Worm (Caenorhabditis elegans) whole organism, young adult: ENCODE results near the gene T19A5.3.

Experiments used
- B0019.2 ChIP-seq: fragments of 200-800 bp; sonication (Bioruptor generic); conservative IDR thresholded peaks from 2 replicates; pipeline ENCODE4 v1.3.6; 2022; ENCODE audit warnings: missing genetic modification reagents, missing genetic modification characterization, missing compliant biosample characterization
- F33H1.4 ChIP-seq: fragments of 200-800 bp; sonication (Bioruptor generic); IDR thresholded peaks from 2 replicates; pipeline ENCODE4 v1.3.6; 2022; ENCODE audit warnings: missing genetic modification reagents, missing genetic modification characterization, missing compliant biosample characterization
- F37B4.10 ChIP-seq: fragments of 200-800 bp; sonication (Bioruptor generic); IDR thresholded peaks from 2 replicates; pipeline ENCODE4 v1.3.6; 2022; ENCODE audit warnings: missing genetic modification characterization, missing compliant biosample characterization
- F49E8.2 ChIP-seq: sonication (generic microtip); optimal IDR thresholded peaks from 3 replicates; lab custom pipeline; 2017; ENCODE audit warnings: missing genetic modification characterization, mild to moderate bottlenecking, missing compliant biosample characterization, antibody characterized with exemption, moderate library complexity; ENCODE audit not compliant: insufficient read depth
- K11D2.4 ChIP-seq: fragments of 200-800 bp; sonication (Bioruptor generic); IDR thresholded peaks from 2 replicates; pipeline ENCODE4 v1.3.6; 2022; ENCODE audit warnings: missing genetic modification reagents, missing genetic modification characterization, missing compliant biosample characterization
- Y53F4B.3 ChIP-seq: fragments of 200-800 bp; sonication (Bioruptor generic); IDR thresholded peaks from 2 replicates; pipeline ENCODE4 v1.3.6; 2022; ENCODE audit warnings: missing genetic modification reagents, missing genetic modification characterization, missing compliant biosample characterization
- attf-6 ChIP-seq: fragments of 200-800 bp; sonication (Bioruptor generic); IDR thresholded peaks from 2 replicates; pipeline ENCODE4 v1.3.6; 2022; ENCODE audit warnings: missing genetic modification reagents, missing genetic modification characterization, missing compliant biosample characterization
- ccch-3 ChIP-seq: fragments of 200-800 bp; sonication (Bioruptor generic); optimal IDR thresholded peaks from 2 replicates; lab custom pipeline; 2018; ENCODE audit warnings: mild to moderate bottlenecking, missing genetic modification characterization, missing compliant biosample characterization
- cebp-1 ChIP-seq, 2 experiments: fragments of 200-800 bp in 1 of 2; sonication (Bioruptor generic) in 1 of 2; sonication (generic microtip) in 1 of 2; IDR thresholded peaks in 1 of 2; optimal IDR thresholded peaks in 1 of 2; 2 replicates each; pipeline versions ENCODE4 v1.3.6 to Lab custom; 2017 to 2022; ENCODE audit warnings: missing compliant biosample characterization in 2 of 2, missing genetic modification characterization in 2 of 2, mild to moderate bottlenecking in 1 of 2, missing genetic modification reagents in 1 of 2, moderate library complexity in 1 of 2
- ceh-79 ChIP-seq: sonication (generic microtip); optimal IDR thresholded peaks from 2 replicates; lab custom pipeline; 2017; ENCODE audit warnings: mild to moderate bottlenecking, missing genetic modification characterization, missing compliant biosample characterization
- chd-7 ChIP-seq: sonication (generic microtip); optimal IDR thresholded peaks from 2 replicates; lab custom pipeline; 2016; ENCODE audit warnings: mild to moderate bottlenecking, missing genetic modification characterization, moderate library complexity, missing compliant biosample characterization
- egl-18 ChIP-seq: fragments of 200-800 bp; sonication (Bioruptor generic); IDR thresholded peaks from 2 replicates; pipeline ENCODE4 v1.3.6; 2022; ENCODE audit warnings: missing genetic modification reagents, missing genetic modification characterization, missing compliant biosample characterization
- hlh-26 ChIP-seq: fragments of 200-800 bp; sonication (Bioruptor generic); conservative IDR thresholded peaks from 2 replicates; pipeline ENCODE4 v1.3.6; 2022; ENCODE audit warnings: missing genetic modification reagents, missing genetic modification characterization, missing compliant biosample characterization
- hmg-1.2 ChIP-seq: fragments of 200-800 bp; sonication (Bioruptor generic); IDR thresholded peaks from 2 replicates; pipeline ENCODE4 v1.3.6; 2022; ENCODE audit warnings: missing genetic modification reagents, missing genetic modification characterization, missing compliant biosample characterization
- hsf-1 ChIP-seq: fragments of 200-800 bp; sonication (Bioruptor generic); IDR thresholded peaks from 2 replicates; pipeline ENCODE4 v1.3.6; 2022; ENCODE audit warnings: missing genetic modification reagents, missing genetic modification characterization, missing compliant biosample characterization
- let-526 ChIP-seq: fragments of 200-800 bp; sonication (Bioruptor generic); IDR thresholded peaks from 2 replicates; pipeline ENCODE4 v1.3.6; 2022; ENCODE audit warnings: missing genetic modification reagents, missing genetic modification characterization, missing compliant biosample characterization
- lin-35 ChIP-seq, 3 experiments: fragments of 150-350 bp in 2 of 3; sonication (generic microtip) in 1 of 3; optimal IDR thresholded peaks; 2 replicates each; lab custom pipeline; 2014 to 2018; ENCODE audit warnings: missing biosample characterization in 3 of 3, missing genetic modification characterization in 3 of 3, missing genetic modification reagents in 3 of 3
- lin-40 ChIP-seq: sonication (generic microtip); optimal IDR thresholded peaks from 2 replicates; lab custom pipeline; 2016; ENCODE audit warnings: missing genetic modification characterization, mild to moderate bottlenecking, missing compliant biosample characterization, missing genotype, missing genetic modification reagents
- lin-54 ChIP-seq: fragments of 200-800 bp; sonication (Bioruptor generic); optimal IDR thresholded peaks from 2 replicates; lab custom pipeline; 2018; ENCODE audit warnings: mild to moderate bottlenecking, missing genetic modification characterization, missing compliant biosample characterization
- madf-10 ChIP-seq: sonication (generic microtip); optimal IDR thresholded peaks from 2 replicates; lab custom pipeline; 2016; ENCODE audit warnings: mild to moderate bottlenecking, missing genetic modification characterization, missing compliant biosample characterization
- nhr-179 ChIP-seq: sonication (generic microtip); optimal IDR thresholded peaks from 2 replicates; lab custom pipeline; 2016; ENCODE audit warnings: mild to moderate bottlenecking, missing genetic modification characterization, missing compliant biosample characterization
- pbrm-1 ChIP-seq: fragments of 200-800 bp; sonication (Bioruptor generic); IDR thresholded peaks from 2 replicates; pipeline ENCODE4 v1.3.6; 2022; ENCODE audit warnings: missing genetic modification reagents, missing genetic modification characterization, missing compliant biosample characterization
- rpc-1 ChIP-seq, 2 experiments: fragments of 150-350 bp in 1 of 2; sonication (generic microtip) in 1 of 2; optimal IDR thresholded peaks; 2 replicates each; lab custom pipeline; 2014 to 2018; ENCODE audit warnings: missing biosample characterization in 1 of 2, missing genetic modification characterization in 1 of 2, missing genetic modification reagents in 1 of 2, missing genotype in 1 of 2
- snpc-1.1 ChIP-seq: sonication (generic microtip); optimal IDR thresholded peaks from 2 replicates; lab custom pipeline; 2017; ENCODE audit warnings: missing genetic modification characterization, mild to moderate bottlenecking, missing compliant biosample characterization, antibody characterized with exemption, moderate library complexity, missing genotype, missing genetic modification reagents; ENCODE audit not compliant: insufficient read depth
- snpc-1.3 ChIP-seq: sonication (generic microtip); optimal IDR thresholded peaks from 2 replicates; lab custom pipeline; 2017; ENCODE audit warnings: missing genetic modification characterization, mild to moderate bottlenecking, missing compliant biosample characterization, antibody characterized with exemption, moderate library complexity, missing genotype, missing genetic modification reagents; ENCODE audit not compliant: insufficient read depth
- snpc-4 ChIP-seq, 5 experiments: fragments of 150-350 bp in 1 of 5; sonication (generic microtip) in 4 of 5; optimal IDR thresholded peaks; 2 replicates each; lab custom pipeline; 2014 to 2018; ENCODE audit warnings: missing genetic modification characterization in 5 of 5, missing biosample characterization in 3 of 5, antibody characterized with exemption in 2 of 5, mild to moderate bottlenecking in 2 of 5, missing compliant biosample characterization in 2 of 5, missing genotype in 2 of 5, moderate library complexity in 2 of 5, missing genetic modification reagents in 1 of 5
- tlf-1 ChIP-seq: fragments of 200-800 bp; sonication (Bioruptor generic); optimal IDR thresholded peaks from 2 replicates; lab custom pipeline; 2018; ENCODE audit warnings: mild to moderate bottlenecking, missing genetic modification characterization, missing compliant biosample characterization
- unc-130 ChIP-seq: sonication (generic microtip); optimal IDR thresholded peaks from 2 replicates; lab custom pipeline; 2016; ENCODE audit warnings: missing genetic modification reagents, missing genetic modification characterization, missing compliant biosample characterization
- ztf-22 ChIP-seq: fragments of 200-800 bp; sonication (Bioruptor generic); optimal IDR thresholded peaks from 2 replicates; lab custom pipeline; 2018; ENCODE audit warnings: mild to moderate bottlenecking, missing genetic modification characterization, moderate library complexity, missing compliant biosample characterization

Gene T19A5.3

ce11 chrV:8943963-8944362 lies at the start of gene T19A5.3:
Gene T19A5.3 (minus strand): TSS chrV:8944063.
- TF ChIP-seq hsf-1 (no peak), attf-6 (GFP tag; lab: Robert Waterston, UW) (no peak), lin-35 (GFP tag; optimal IDR thresholded peaks at IDR 0.05; lab: Kevin White, UChicago) (no peak), madf-10 (tag; lab: Kevin White, UChicago) (no peak), hlh-26 (GFP tag; lab: Robert Waterston, UW) (no peak), egl-18 (GFP tag; lab: Robert Waterston, UW) (no peak), ceh-79 (tag; lab: Kevin White, UChicago) (no peak), lin-40 (no peak), K11D2.4 (no peak), rpc-1 (optimal IDR thresholded peaks at IDR 0.05; lab: Kevin White, UChicago) (no peak), rpc-1 (tag; optimal IDR thresholded peaks at IDR 0.05; lab: Kevin White, UChicago) (no peak), snpc-1.1 (tag; lab: Kevin White, UChicago) (no peak), snpc-1.3 (tag; lab: Kevin White, UChicago) (no peak), let-526 (GFP tag; lab: Robert Waterston, UW) (no peak), B0019.2 (no peak), chd-7 (tag; lab: Kevin White, UChicago) (no peak), cebp-1 (GFP tag; IDR thresholded peaks at IDR 0.05; lab: Robert Waterston, UW) (no peak), cebp-1 (tag; optimal IDR thresholded peaks at IDR 0.05; lab: Kevin White, UChicago) (no peak), ztf-22 (GFP tag; lab: Kevin White, UChicago) (no peak), hmg-1.2 (no peak), ccch-3 (GFP tag; lab: Kevin White, UChicago) (no peak)

ce11 chrV:8991679-8992078 lies 47.8 kb upstream of the T19A5.3 start, which contains the start of gene F59E11.6:
Gene F59E11.6 (plus strand): TSS chrV:8991789.
- TF ChIP-seq tlf-1 (GFP tag; lab: Kevin White, UChicago) (no peak), unc-130 (GFP tag; lab: Kevin White, UChicago) (no peak), F37B4.10 (GFP tag; lab: Robert Waterston, UW) (no peak), F33H1.4 (GFP tag; lab: Robert Waterston, UW) (no peak), egl-18 (GFP tag; lab: Robert Waterston, UW) (no peak)

DNA sequence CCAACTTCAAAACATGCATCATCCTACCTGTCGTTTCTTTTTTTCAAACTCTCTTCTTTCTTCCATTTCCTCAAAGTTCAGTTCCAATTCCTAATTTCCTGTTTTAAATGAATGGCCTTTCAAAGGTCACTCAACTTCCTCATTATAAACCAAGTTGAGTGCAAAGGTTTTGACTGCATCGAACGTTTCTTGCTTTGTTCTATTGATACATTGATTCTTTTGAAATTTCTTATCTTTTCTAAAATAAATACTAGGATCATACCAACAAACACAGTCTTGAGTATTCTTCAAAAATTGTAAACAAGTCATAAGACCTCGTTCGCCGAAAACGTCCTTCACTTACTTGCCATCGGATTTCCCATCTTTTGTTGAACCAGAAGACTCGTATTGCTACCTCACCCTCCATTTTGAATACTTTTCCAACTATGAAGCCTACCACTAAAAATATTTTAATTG lies 46.4 kb upstream of the T19A5.3 start, which contains the start of gene F59E11.7:
Gene F59E11.7, plus strand, starts transcription at position 51 of the 456 bp plus-strand sequence.
- no peak for TF ChIP-seq pbrm-1

DNA sequence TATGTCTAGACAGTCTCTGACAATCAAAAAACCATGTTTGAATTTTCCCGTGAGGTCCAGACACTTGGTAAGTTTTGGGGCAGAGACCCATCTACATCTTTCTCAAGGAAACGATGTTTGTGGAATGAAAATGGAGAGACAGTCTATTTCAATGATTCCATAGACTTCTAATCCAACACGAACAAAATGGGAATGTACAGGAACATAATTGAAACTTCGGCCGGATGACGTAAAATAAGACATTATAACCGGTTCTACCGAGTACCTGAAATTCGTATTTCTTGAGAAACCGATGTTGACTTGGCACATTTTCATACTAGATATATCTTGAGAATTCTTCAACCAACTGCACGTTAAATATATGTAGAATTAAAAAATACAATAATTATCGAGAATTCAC lies 44.2 kb upstream of the T19A5.3 start, which contains the start of gene str-87:
Gene str-87, minus strand, starts transcription at position 101 of the 400 bp plus-strand sequence.
- no peak for TF ChIP-seq let-526 (GFP tag; lab: Robert Waterston, UW)
- TF ChIP-seq lin-54 = no peak
- no peak for TF ChIP-seq F49E8.2 (tag; lab: Kevin White, UChicago)
- no peak for TF ChIP-seq nhr-179
- no peak for TF ChIP-seq snpc-1.3 (tag; lab: Kevin White, UChicago)
- TF ChIP-seq Y53F4B.3 (GFP tag; lab: Robert Waterston, UW) = no peak
- no peak for TF ChIP-seq snpc-4 (GFP tag; optimal IDR thresholded peaks at IDR 0.05; lab: Kevin White, UChicago)
- no peak for TF ChIP-seq snpc-4 (tag; optimal IDR thresholded peaks at IDR 0.05; lab: Kevin White, UChicago)

DNA sequence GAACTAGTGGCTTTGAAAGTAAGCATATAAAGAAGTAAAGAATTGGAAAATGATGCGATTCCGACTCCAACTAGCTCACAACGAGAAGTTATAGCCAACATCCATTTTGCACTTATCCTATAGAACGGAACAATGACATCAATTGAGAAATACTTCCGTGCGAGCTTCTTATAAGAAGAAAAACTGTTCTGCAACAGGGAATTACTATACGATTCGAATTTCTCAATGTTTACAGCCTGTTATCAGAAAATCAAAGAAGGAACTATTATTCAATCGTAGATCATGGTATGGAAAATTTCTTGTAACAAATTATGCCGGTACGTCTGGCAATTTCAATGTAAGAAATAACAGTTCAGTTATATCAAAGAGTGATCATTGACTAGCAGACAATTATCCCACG lies 41.9 kb upstream of the T19A5.3 start, which contains the start of gene str-85:
Gene str-85, minus strand, starts transcription at position 101 of the 400 bp plus-strand sequence.
- no peak for TF ChIP-seq B0019.2
